Worm (Caenorhabditis elegans) whole organism, L3 larva: ENCODE measurements around the gene E01G4.5.

Source experiments
- R02D3.7 ChIP-seq: fragments of 150-350 bp; optimal IDR thresholded peaks from 2 replicates; lab custom pipeline; 2014; ENCODE audit warnings: missing biosample characterization, missing genetic modification characterization
- ZK546.5 ChIP-seq: sonication (generic microtip); optimal IDR thresholded peaks from 2 replicates; lab custom pipeline; 2017; ENCODE audit warnings: missing biosample characterization, missing genetic modification characterization
- aly-2 ChIP-seq: fragments of 150-350 bp; optimal IDR thresholded peaks from 2 replicates; lab custom pipeline; 2014; ENCODE audit warnings: missing biosample characterization, missing genetic modification characterization
- ama-1 ChIP-seq: fragments of 150-350 bp; optimal IDR thresholded peaks from 2 replicates; lab custom pipeline; 2018
- ceh-16 ChIP-seq: sonication (generic microtip); optimal IDR thresholded peaks from 2 replicates; lab custom pipeline; 2017; ENCODE audit warnings: missing biosample characterization, missing genetic modification characterization
- ceh-82 ChIP-seq: fragments of 150-350 bp; optimal IDR thresholded peaks from 2 replicates; lab custom pipeline; 2014; ENCODE audit warnings: missing biosample characterization, missing genetic modification characterization
- ceh-9 ChIP-seq: sonication (generic microtip); optimal IDR thresholded peaks from 2 replicates; lab custom pipeline; 2018; ENCODE audit warnings: missing biosample characterization, missing genetic modification characterization
- daf-12 ChIP-seq: fragments of 150-350 bp; optimal IDR thresholded peaks from 2 replicates; lab custom pipeline; 2014; ENCODE audit warnings: missing biosample characterization, missing genetic modification reagents, missing genetic modification characterization
- egl-27 ChIP-seq: sonication (generic microtip); optimal IDR thresholded peaks from 4 replicates; lab custom pipeline; 2017; ENCODE audit warnings: missing biosample characterization, missing genetic modification reagents, missing genetic modification characterization
- elt-1 ChIP-seq: fragments of 150-350 bp; optimal IDR thresholded peaks from 2 replicates; lab custom pipeline; 2014; ENCODE audit warnings: missing biosample characterization, missing genetic modification characterization
- elt-2 ChIP-seq: sonication (generic microtip); optimal IDR thresholded peaks from 2 replicates; lab custom pipeline; 2016; ENCODE audit warnings: missing genetic modification reagents, mild to moderate bottlenecking, missing genetic modification characterization, missing compliant biosample characterization
- elt-3 ChIP-seq, 3 experiments: fragments of 150-350 bp in 1 of 3; sonication (generic microtip) in 2 of 3; optimal IDR thresholded peaks; 2 replicates in 2 of 3; 4 replicates in 1 of 3; lab custom pipeline; 2014 to 2017; ENCODE audit warnings: missing biosample characterization in 3 of 3, missing genetic modification characterization in 3 of 3
- eor-1 ChIP-seq, 2 experiments: fragments of 150-350 bp; optimal IDR thresholded peaks; 2 replicates each; lab custom pipeline; 2014 to 2018; ENCODE audit warnings: missing biosample characterization in 2 of 2, missing genetic modification characterization in 2 of 2
- fkh-2 ChIP-seq: fragments of 150-350 bp; optimal IDR thresholded peaks from 2 replicates; lab custom pipeline; 2014; ENCODE audit warnings: missing biosample characterization, missing genetic modification reagents, missing genetic modification characterization
- fos-1 ChIP-seq: fragments of 150-350 bp; optimal IDR thresholded peaks from 2 replicates; lab custom pipeline; 2014; ENCODE audit warnings: missing biosample characterization, missing genetic modification characterization
- hmg-11 ChIP-seq: sonication (generic microtip); optimal IDR thresholded peaks from 2 replicates; lab custom pipeline; 2016; ENCODE audit warnings: missing genetic modification characterization, missing compliant biosample characterization
- jun-1 ChIP-seq: fragments of 150-350 bp; optimal IDR thresholded peaks from 2 replicates; lab custom pipeline; 2014; ENCODE audit warnings: missing biosample characterization, missing genetic modification reagents, missing genetic modification characterization
- lin-15B ChIP-seq: fragments of 150-350 bp; optimal IDR thresholded peaks from 2 replicates; lab custom pipeline; 2014; ENCODE audit warnings: missing biosample characterization, missing genetic modification characterization
- lsy-12 ChIP-seq: sonication (generic microtip); optimal IDR thresholded peaks from 2 replicates; lab custom pipeline; 2016; ENCODE audit warnings: mild to moderate bottlenecking, missing genetic modification characterization, missing compliant biosample characterization
- mml-1 ChIP-seq: fragments of 150-350 bp; sonication (generic microtip); optimal IDR thresholded peaks from 3 replicates; lab custom pipeline; 2014; ENCODE audit warnings: missing biosample characterization, missing genetic modification characterization
- nfya-1 ChIP-seq: sonication (generic microtip); optimal IDR thresholded peaks from 2 replicates; lab custom pipeline; 2017; ENCODE audit warnings: missing genetic modification characterization, mild to moderate bottlenecking, missing compliant biosample characterization, antibody characterized with exemption, moderate library complexity; ENCODE audit not compliant: insufficient read depth
- nhr-11 ChIP-seq: fragments of 150-350 bp; optimal IDR thresholded peaks from 2 replicates; lab custom pipeline; 2014; ENCODE audit warnings: missing biosample characterization, missing genetic modification characterization
- nhr-237 ChIP-seq: fragments of 150-350 bp; optimal IDR thresholded peaks from 2 replicates; lab custom pipeline; 2014; ENCODE audit warnings: missing biosample characterization, missing genetic modification characterization
- nhr-25 ChIP-seq: sonication (generic microtip); optimal IDR thresholded peaks from 2 replicates; lab custom pipeline; 2017; ENCODE audit warnings: missing biosample characterization, missing genetic modification characterization
- nhr-43 ChIP-seq: sonication (generic microtip); optimal IDR thresholded peaks from 2 replicates; lab custom pipeline; 2016; ENCODE audit warnings: mild to moderate bottlenecking, missing genetic modification characterization, missing compliant biosample characterization; ENCODE audit not compliant: poor library complexity, severe bottlenecking
- nhr-67 ChIP-seq: fragments of 150-350 bp; optimal IDR thresholded peaks from 2 replicates; lab custom pipeline; 2014; ENCODE audit warnings: missing biosample characterization, missing genetic modification characterization
- nhr-77 ChIP-seq: fragments of 150-350 bp; optimal IDR thresholded peaks from 2 replicates; lab custom pipeline; 2014; ENCODE audit warnings: missing biosample characterization, missing genetic modification characterization
- pqm-1 ChIP-seq: fragments of 150-350 bp; optimal IDR thresholded peaks from 2 replicates; lab custom pipeline; 2017; ENCODE audit warnings: missing biosample characterization, missing genetic modification characterization, inconsistent platforms
- skn-1 ChIP-seq: fragments of 150-350 bp; optimal IDR thresholded peaks from 2 replicates; lab custom pipeline; 2014; ENCODE audit warnings: missing biosample characterization, missing genetic modification characterization
- snpc-4 ChIP-seq: fragments of 150-350 bp; optimal IDR thresholded peaks from 2 replicates; lab custom pipeline; 2014; ENCODE audit warnings: missing biosample characterization, missing genetic modification characterization
- unc-39 ChIP-seq: sonication (generic microtip); optimal IDR thresholded peaks from 4 replicates; lab custom pipeline; 2017; ENCODE audit warnings: missing biosample characterization, missing genetic modification characterization
- unc-62 ChIP-seq: fragments of 150-350 bp; sonication (generic microtip); optimal IDR thresholded peaks from 4 replicates; lab custom pipeline; 2014; ENCODE audit warnings: missing biosample characterization, missing genetic modification reagents, missing genetic modification characterization
- ztf-11 ChIP-seq: fragments of 150-350 bp; optimal IDR thresholded peaks from 2 replicates; lab custom pipeline; 2014; ENCODE audit warnings: missing biosample characterization, missing genetic modification characterization
- ztf-4 ChIP-seq: fragments of 150-350 bp; optimal IDR thresholded peaks from 2 replicates; lab custom pipeline; 2014; ENCODE audit warnings: missing biosample characterization, missing genetic modification characterization

Gene E01G4.5

DNA sequence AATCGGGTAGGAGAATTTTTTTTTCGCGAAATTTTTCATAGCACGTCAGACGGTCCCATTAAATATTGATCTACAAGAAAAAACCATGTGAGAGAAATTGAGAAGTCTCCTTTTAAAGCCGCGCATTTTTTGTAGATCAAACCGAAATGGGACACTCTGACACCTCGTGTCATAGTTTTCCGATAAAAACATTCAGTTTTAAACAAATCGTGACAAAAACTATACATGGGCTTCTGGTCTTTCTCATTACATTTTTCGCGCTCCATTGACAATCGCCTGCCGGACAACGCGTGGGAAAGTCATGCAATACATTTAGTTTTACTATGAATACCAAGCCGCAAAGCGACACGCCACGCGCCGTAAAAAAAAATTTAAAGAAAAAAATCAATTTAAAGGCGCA is 33.2 kb downstream of the E01G4.5 start:
- TF ChIP-seq nhr-25 (tag; lab: Kevin White, UChicago) (no peak), unc-62 (GFP tag; lab: Kevin White, UChicago) (no peak), fkh-2 (tag; lab: Kevin White, UChicago) (no peak), ceh-82 (no peak), fos-1 (tag; lab: Kevin White, UChicago) (no peak), lin-15B (tag; lab: Kevin White, UChicago) (no peak), ceh-16 (tag; lab: Kevin White, UChicago) (no peak)

DNA sequence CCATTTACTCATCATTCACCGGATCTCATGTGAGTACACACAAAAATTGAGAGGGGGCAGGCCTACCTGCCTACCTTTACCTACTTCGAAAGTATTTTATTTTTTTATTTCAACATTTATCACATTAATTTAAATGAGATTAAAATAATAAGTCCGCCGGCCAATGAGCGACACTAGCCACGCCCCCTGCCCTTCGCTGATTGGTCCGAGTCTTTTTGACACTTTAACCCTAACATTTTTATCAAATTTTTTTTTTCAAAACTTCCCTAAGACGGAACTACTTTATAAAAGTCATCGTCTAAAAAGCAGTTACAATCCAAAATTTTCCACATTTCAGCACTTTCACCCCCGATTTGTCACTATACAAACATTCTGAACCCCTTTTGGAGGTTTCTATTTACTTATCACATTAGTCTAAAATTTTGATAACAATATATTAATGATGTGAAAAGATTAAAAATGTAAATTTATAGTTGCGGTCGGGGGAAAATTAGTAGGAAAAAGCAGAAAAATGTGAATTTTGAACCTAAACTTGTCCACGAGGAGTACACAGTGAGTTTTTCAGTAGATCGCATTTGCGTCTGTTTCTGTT is 33.9 kb downstream of the E01G4.5 start:
- TF ChIP-seq pqm-1 (tag; lab: Kevin White, UChicago) (peak; percentile 58), elt-2 (peak; percentile 64), skn-1 (tag; lab: Kevin White, UChicago) (peak; percentile 18), nfya-1 (tag; lab: Kevin White, UChicago) (peak; percentile 76), ztf-11 (no peak)

DNA sequence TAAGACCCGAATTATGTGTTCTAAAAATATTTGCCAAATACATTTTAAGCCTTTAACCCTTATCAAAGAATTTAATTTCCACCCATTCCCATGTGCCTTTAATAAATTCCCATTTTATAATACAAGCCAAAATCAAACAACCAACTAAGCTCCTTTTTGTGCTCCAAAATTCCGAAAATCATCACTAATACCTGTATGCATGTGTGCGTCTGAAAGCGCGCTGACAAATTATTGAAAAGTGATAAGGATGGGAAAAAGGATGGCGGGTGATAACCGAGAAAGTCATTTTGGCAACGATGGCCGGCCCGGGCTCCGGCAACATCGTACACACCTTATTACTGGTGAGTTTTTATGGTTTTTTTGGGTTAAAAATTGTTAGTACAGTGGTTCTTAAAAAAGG is 35.3 kb downstream of the E01G4.5 start, which contains the start of gene nep-17:
Gene nep-17 (plus strand): TSS at position 285 of the 400 bp plus-strand sequence.
- TF ChIP-seq fkh-2 (tag; lab: Kevin White, UChicago), result no peak
- peak; percentile 80 for TF ChIP-seq pqm-1 (tag; lab: Kevin White, UChicago)
- TF ChIP-seq skn-1 (tag; lab: Kevin White, UChicago), result peak; percentile 66
- TF ChIP-seq aly-2, result no peak
- TF ChIP-seq elt-2, result peak; percentile 82
- TF ChIP-seq ceh-16 (tag; lab: Kevin White, UChicago), result no peak
- TF ChIP-seq nhr-237 (tag; lab: Kevin White, UChicago), result no peak

DNA sequence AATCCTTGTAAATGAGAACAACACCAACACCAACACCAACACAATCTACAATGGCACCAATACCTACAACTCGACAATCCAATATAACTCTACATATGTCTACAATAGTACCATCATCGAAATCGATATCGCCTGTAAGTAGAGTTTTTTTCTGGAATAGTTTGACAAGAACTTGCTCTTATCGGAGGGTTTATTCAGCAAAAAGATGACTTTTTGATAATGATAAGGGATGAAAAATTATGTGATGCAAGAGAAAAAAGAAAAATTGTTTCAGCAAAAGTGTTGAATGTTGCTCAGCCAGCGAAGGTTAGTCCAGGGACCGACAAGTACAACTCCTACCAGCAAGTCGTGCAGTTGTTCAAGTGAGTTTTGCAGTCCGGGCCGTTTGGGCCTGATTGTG is 36.4 kb downstream of the E01G4.5 start:
- TF ChIP-seq pqm-1 (tag; lab: Kevin White, UChicago) (peak; percentile 1), unc-39 (no peak), elt-2 (peak; percentile 56), nhr-77 (tag; lab: Kevin White, UChicago) (no peak)
- TF ChIP-seq, all 47 proteins: peak for 2

DNA sequence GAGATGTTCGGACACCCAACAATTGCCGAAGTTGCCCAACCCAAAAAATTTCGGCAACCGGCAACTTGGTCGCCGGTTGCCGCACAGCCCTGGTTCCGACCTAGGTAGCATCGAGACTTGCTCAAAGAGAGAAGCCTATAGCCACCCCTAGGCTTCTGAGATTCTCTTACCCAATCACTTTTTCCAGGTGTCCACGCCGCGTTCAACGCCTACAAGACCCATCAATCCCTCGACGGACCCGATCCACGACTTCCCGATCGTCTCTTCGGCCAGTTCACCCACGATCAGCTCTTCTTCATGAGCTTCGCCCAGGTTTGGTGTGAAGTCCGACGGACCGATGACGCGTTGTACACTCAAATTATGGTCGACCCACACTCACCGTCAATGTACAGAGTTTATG is 43.6 kb downstream of the E01G4.5 start:
- TF ChIP-seq snpc-4 (tag; lab: Kevin White, UChicago), result no peak
- TF ChIP-seq nfya-1 (tag; lab: Kevin White, UChicago), result no peak
- TF ChIP-seq skn-1 (tag; lab: Kevin White, UChicago), result no peak
- TF ChIP-seq ztf-4 (tag; lab: Kevin White, UChicago), result no peak
- TF ChIP-seq nhr-11 (tag; lab: Kevin White, UChicago), result no peak
- TF ChIP-seq fkh-2 (tag; lab: Kevin White, UChicago), result no peak
- no peak for TF ChIP-seq egl-27 (tag; lab: Kevin White, UChicago)
- TF ChIP-seq daf-12 (tag; lab: Kevin White, UChicago), result no peak
- TF ChIP-seq nhr-237 (tag; lab: Kevin White, UChicago), result no peak
- TF ChIP-seq jun-1 (tag; lab: Kevin White, UChicago), result no peak
- no peak for TF ChIP-seq ZK546.5 (tag; lab: Kevin White, UChicago)
- no peak for TF ChIP-seq ztf-11
- TF ChIP-seq elt-1 (tag; lab: Kevin White, UChicago), result no peak
- no peak for TF ChIP-seq elt-2
- no peak for TF ChIP-seq hmg-11 (tag; lab: Kevin White, UChicago)
- no peak for TF ChIP-seq mml-1 (tag; lab: Kevin White, UChicago)

DNA sequence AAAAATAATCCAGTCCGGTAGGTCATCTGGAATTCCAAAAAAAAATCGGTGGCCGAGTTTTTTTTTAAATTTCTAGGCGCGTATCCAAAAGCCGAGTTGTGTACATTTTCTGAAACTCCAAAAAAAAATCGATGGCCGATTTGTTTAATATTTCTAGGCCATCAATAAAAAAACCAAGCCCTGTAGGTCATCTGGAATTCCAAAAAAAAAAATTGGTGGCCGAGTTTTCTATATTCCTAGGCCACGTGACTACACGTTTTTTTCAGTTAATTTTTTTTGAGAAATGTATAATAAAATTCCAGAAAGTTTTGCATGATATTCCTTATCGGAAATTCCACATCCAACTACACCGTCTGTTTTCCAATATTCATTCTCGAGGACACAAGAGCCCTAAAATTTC is 45.4 kb downstream of the E01G4.5 start, which contains the start of gene sre-45:
Gene sre-45 (plus strand): TSS at position 301 of the 400 bp plus-strand sequence.
- no peak for TF ChIP-seq lsy-12 (tag; lab: Kevin White, UChicago)
- TF ChIP-seq mml-1 (tag; lab: Kevin White, UChicago), result no peak
- no peak for TF ChIP-seq nhr-43 (tag; lab: Kevin White, UChicago)
- no peak for TF ChIP-seq fos-1 (tag; lab: Kevin White, UChicago)
- no peak for TF ChIP-seq ama-1 (lab: Kevin White, UChicago)
- no peak for TF ChIP-seq fkh-2 (tag; lab: Kevin White, UChicago)
- TF ChIP-seq unc-62 (GFP tag; lab: Kevin White, UChicago), result no peak
- no peak for TF ChIP-seq hmg-11 (tag; lab: Kevin White, UChicago)
- no peak for TF ChIP-seq lin-15B (tag; lab: Kevin White, UChicago)
- no peak for TF ChIP-seq pqm-1 (tag; lab: Kevin White, UChicago)
- no peak for TF ChIP-seq R02D3.7 (tag; lab: Kevin White, UChicago)
- no peak for TF ChIP-seq nhr-67
- no peak for TF ChIP-seq eor-1 (tag; optimal IDR thresholded peaks at IDR 0.05; lab: Kevin White, UChicago)
- no peak for TF ChIP-seq elt-3 (tag; optimal IDR thresholded peaks at IDR 0.05; lab: Kevin White, UChicago)
- no peak for TF ChIP-seq ceh-9 (tag; lab: Kevin White, UChicago)
- no peak for TF ChIP-seq nfya-1 (tag; lab: Kevin White, UChicago)
- TF ChIP-seq jun-1 (tag; lab: Kevin White, UChicago), result no peak
- TF ChIP-seq skn-1 (tag; lab: Kevin White, UChicago), result no peak
- TF ChIP-seq daf-12 (tag; lab: Kevin White, UChicago), result no peak
